Worm (Caenorhabditis elegans): ENCODE measurements around the gene dim-1.

DNA sequence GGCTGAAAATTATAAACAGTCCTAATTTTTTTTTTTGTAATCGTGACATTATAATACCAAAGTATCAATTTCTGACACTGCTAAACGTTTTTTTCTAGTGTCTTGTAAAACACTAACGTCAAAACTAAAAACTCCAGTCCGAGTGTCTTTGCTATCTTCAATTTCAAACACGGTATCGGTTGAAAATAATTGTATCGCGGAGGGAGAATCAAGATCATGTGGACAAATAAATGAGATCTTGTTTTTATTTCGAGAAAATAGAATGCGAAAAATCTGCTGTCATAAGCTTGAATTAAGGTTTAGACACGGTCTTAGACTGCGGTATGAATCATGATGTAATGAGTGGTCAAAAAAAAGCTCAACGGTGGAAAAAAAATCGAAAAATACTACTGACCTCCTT, 9.4 kb downstream of the dim-1 start:
- TF ChIP-seq ztf-11 (tag; optimal IDR thresholded peaks at IDR 0.05) (no peak), unc-62 (GFP tag; optimal IDR thresholded peaks at IDR 0.05) (no peak), nhr-12 (tag; optimal IDR thresholded peaks at IDR 0.05) (no peak), cnd-1 (tag; optimal IDR thresholded peaks at IDR 0.05) (no peak), lsy-2 (tag; optimal IDR thresholded peaks at IDR 0.05) (no peak), mab-5 (tag; optimal IDR thresholded peaks at IDR 0.05) (no peak), ces-1 (GFP tag; optimal IDR thresholded peaks at IDR 0.05) (no peak), elt-1 (tag; optimal IDR thresholded peaks at IDR 0.05; ENCODE audit: borderline replicate concordance, insufficient read depth) (no peak), mep-1 (tag; optimal IDR thresholded peaks at IDR 0.05) (no peak), nhr-76 (tag; optimal IDR thresholded peaks at IDR 0.05) (no peak), snpc-4 (tag; optimal IDR thresholded peaks at IDR 0.05) (no peak)

All from whole organism, mixed stage, embryonic.